Worm (Caenorhabditis elegans) whole organism, late embryonic: ENCODE results near the gene aak-1.

Source experiments
- C08G9.2 ChIP-seq: sonication (generic microtip); optimal IDR thresholded peaks from 2 replicates; lab custom pipeline; 2016; ENCODE audit warnings: mild to moderate bottlenecking, missing genetic modification characterization, moderate library complexity, missing compliant biosample characterization
- K09A11.1 ChIP-seq: sonication (generic microtip); optimal IDR thresholded peaks from 2 replicates; lab custom pipeline; 2017; ENCODE audit warnings: antibody characterized with exemption, mild to moderate bottlenecking, missing genetic modification characterization, missing compliant biosample characterization; ENCODE audit not compliant: insufficient read depth
- T23F11.4 ChIP-seq: fragments of 200-800 bp; sonication (Bioruptor generic); optimal IDR thresholded peaks from 2 replicates; lab custom pipeline; 2018; ENCODE audit warnings: mild to moderate bottlenecking, missing genetic modification characterization, missing compliant biosample characterization
- Y22D7AL.16 ChIP-seq: sonication (generic microtip); optimal IDR thresholded peaks from 2 replicates; lab custom pipeline; 2016; ENCODE audit warnings: missing genetic modification characterization, missing compliant biosample characterization
- ceh-19 ChIP-seq: fragments of 200-800 bp; sonication (Bioruptor generic); optimal IDR thresholded peaks from 2 replicates; lab custom pipeline; 2018; ENCODE audit warnings: mild to moderate bottlenecking, missing genetic modification characterization, missing compliant biosample characterization
- ceh-2 ChIP-seq: sonication (generic microtip); optimal IDR thresholded peaks from 2 replicates; lab custom pipeline; 2016; ENCODE audit warnings: missing genotype, missing genetic modification characterization, missing compliant biosample characterization
- ceh-22 ChIP-seq: sonication (generic microtip); optimal IDR thresholded peaks from 2 replicates; lab custom pipeline; 2017; ENCODE audit warnings: missing biosample characterization, missing genetic modification characterization
- ceh-24 ChIP-seq: sonication (generic microtip); optimal IDR thresholded peaks from 2 replicates; lab custom pipeline; 2016; ENCODE audit warnings: mild to moderate bottlenecking, missing genetic modification characterization, missing compliant biosample characterization
- ceh-31 ChIP-seq: sonication (generic microtip); optimal IDR thresholded peaks from 2 replicates; lab custom pipeline; 2016; ENCODE audit warnings: missing genetic modification characterization, missing compliant biosample characterization
- ceh-34 ChIP-seq: sonication (generic microtip); optimal IDR thresholded peaks from 2 replicates; lab custom pipeline; 2016; ENCODE audit warnings: mild to moderate bottlenecking, missing genetic modification characterization, missing compliant biosample characterization
- ceh-45 ChIP-seq: fragments of 200-800 bp; sonication (Bioruptor generic); IDR thresholded peaks from 2 replicates; pipeline ENCODE4 v1.3.6; 2022; ENCODE audit warnings: missing genetic modification reagents, missing genetic modification characterization, missing compliant biosample characterization
- ceh-48 ChIP-seq: sonication (generic microtip); optimal IDR thresholded peaks from 2 replicates; lab custom pipeline; 2016; ENCODE audit warnings: missing genetic modification characterization, inconsistent platforms, missing compliant biosample characterization
- ceh-9 ChIP-seq: sonication (generic microtip); optimal IDR thresholded peaks from 2 replicates; lab custom pipeline; 2016; ENCODE audit warnings: mild to moderate bottlenecking, missing genetic modification characterization, inconsistent platforms, missing compliant biosample characterization
- dmd-4 ChIP-seq: sonication (generic microtip); optimal IDR thresholded peaks from 2 replicates; lab custom pipeline; 2016; ENCODE audit warnings: borderline replicate concordance, missing genetic modification characterization, missing compliant biosample characterization
- dve-1 ChIP-seq: sonication (generic microtip); optimal IDR thresholded peaks from 2 replicates; lab custom pipeline; 2017; ENCODE audit warnings: antibody characterized with exemption, mild to moderate bottlenecking, missing genetic modification characterization, missing compliant biosample characterization
- elt-4 ChIP-seq: sonication (generic microtip); optimal IDR thresholded peaks from 2 replicates; lab custom pipeline; 2016; ENCODE audit warnings: missing genetic modification characterization, missing compliant biosample characterization
- eyg-1 ChIP-seq: sonication (generic microtip); optimal IDR thresholded peaks from 2 replicates; lab custom pipeline; 2016; ENCODE audit warnings: missing genotype, missing genetic modification characterization, missing compliant biosample characterization
- fax-1 ChIP-seq: sonication (generic microtip); optimal IDR thresholded peaks from 2 replicates; lab custom pipeline; 2016; ENCODE audit warnings: missing genotype, missing genetic modification characterization, missing compliant biosample characterization
- fkh-10 ChIP-seq: fragments of 150-350 bp; optimal IDR thresholded peaks from 2 replicates; lab custom pipeline; 2014; ENCODE audit warnings: missing biosample characterization, missing genetic modification reagents, missing genetic modification characterization
- gmeb-2 ChIP-seq: sonication (generic microtip); optimal IDR thresholded peaks from 2 replicates; lab custom pipeline; 2016; ENCODE audit warnings: missing genetic modification characterization, inconsistent platforms, missing compliant biosample characterization
- hlh-13 ChIP-seq: fragments of 200-800 bp; sonication (Bioruptor generic); optimal IDR thresholded peaks from 2 replicates; lab custom pipeline; 2018; ENCODE audit warnings: mild to moderate bottlenecking, missing genetic modification characterization, missing compliant biosample characterization
- hlh-15 ChIP-seq: sonication (generic microtip); optimal IDR thresholded peaks from 2 replicates; lab custom pipeline; 2016; ENCODE audit warnings: missing genetic modification characterization, missing compliant biosample characterization
- hlh-6 ChIP-seq: sonication (generic microtip); optimal IDR thresholded peaks from 2 replicates; lab custom pipeline; 2016; ENCODE audit warnings: missing genotype, missing genetic modification characterization, missing compliant biosample characterization
- hlh-8 ChIP-seq: sonication (generic microtip); optimal IDR thresholded peaks from 2 replicates; lab custom pipeline; 2016; ENCODE audit warnings: missing genotype, missing genetic modification characterization, missing compliant biosample characterization
- lim-6 ChIP-seq: sonication (generic microtip); optimal IDR thresholded peaks from 2 replicates; lab custom pipeline; 2016; ENCODE audit warnings: missing genetic modification characterization, missing compliant biosample characterization
- madf-2 ChIP-seq: sonication (generic microtip); optimal IDR thresholded peaks from 2 replicates; lab custom pipeline; 2017; ENCODE audit warnings: missing genetic modification characterization, missing compliant biosample characterization
- mec-3 ChIP-seq: sonication (generic microtip); optimal IDR thresholded peaks from 2 replicates; lab custom pipeline; 2016; ENCODE audit warnings: borderline replicate concordance, missing genetic modification characterization, missing compliant biosample characterization
- nfya-1 ChIP-seq: sonication (generic microtip); optimal IDR thresholded peaks from 2 replicates; lab custom pipeline; 2017; ENCODE audit warnings: missing genetic modification characterization, mild to moderate bottlenecking, missing compliant biosample characterization, antibody characterized with exemption, moderate library complexity
- nhr-11 ChIP-seq: fragments of 150-350 bp; optimal IDR thresholded peaks from 2 replicates; lab custom pipeline; 2014; ENCODE audit warnings: missing biosample characterization, missing genetic modification characterization
- npax-4 ChIP-seq: sonication (generic microtip); optimal IDR thresholded peaks from 2 replicates; lab custom pipeline; 2016; ENCODE audit warnings: missing genetic modification characterization, missing compliant biosample characterization
- odd-2 ChIP-seq: sonication (generic microtip); optimal IDR thresholded peaks from 2 replicates; lab custom pipeline; 2017; ENCODE audit warnings: antibody characterized with exemption, mild to moderate bottlenecking, missing genetic modification characterization, missing compliant biosample characterization
- pat-9 ChIP-seq: fragments of 200-800 bp; sonication (Bioruptor generic); optimal IDR thresholded peaks from 2 replicates; lab custom pipeline; 2018; ENCODE audit warnings: mild to moderate bottlenecking, missing genetic modification characterization, moderate library complexity, missing compliant biosample characterization
- pha-4 ChIP-seq: fragments of 150-350 bp; optimal IDR thresholded peaks from 2 replicates; lab custom pipeline; 2018; ENCODE audit warnings: missing biosample characterization, missing genetic modification reagents, missing genetic modification characterization
- pqm-1 ChIP-seq: sonication (generic microtip); optimal IDR thresholded peaks from 2 replicates; lab custom pipeline; 2016; ENCODE audit warnings: missing genetic modification characterization, missing compliant biosample characterization
- ref-2 ChIP-seq: sonication (generic microtip); optimal IDR thresholded peaks from 2 replicates; lab custom pipeline; 2016; ENCODE audit warnings: missing genetic modification characterization, missing compliant biosample characterization
- rnt-1 ChIP-seq: sonication (generic microtip); optimal IDR thresholded peaks from 2 replicates; lab custom pipeline; 2016; ENCODE audit warnings: missing genetic modification characterization, missing compliant biosample characterization
- sdc-2 ChIP-seq: sonication (generic microtip); optimal IDR thresholded peaks from 2 replicates; lab custom pipeline; 2016; ENCODE audit warnings: missing genotype, missing genetic modification characterization, missing compliant biosample characterization
- sox-2 ChIP-seq: fragments of 200-800 bp; sonication (Bioruptor generic); IDR thresholded peaks from 2 replicates; pipeline ENCODE4 v1.3.6; 2022; ENCODE audit warnings: missing genetic modification reagents, missing genetic modification characterization, missing compliant biosample characterization
- syd-9 ChIP-seq: sonication (generic microtip); optimal IDR thresholded peaks from 2 replicates; lab custom pipeline; 2016; ENCODE audit warnings: mild to moderate bottlenecking, missing genetic modification characterization, moderate library complexity, missing compliant biosample characterization
- tbx-7 ChIP-seq: sonication (generic microtip); optimal IDR thresholded peaks from 2 replicates; lab custom pipeline; 2016; ENCODE audit warnings: missing genotype, missing genetic modification characterization, missing compliant biosample characterization
- unc-3 ChIP-seq, 2 experiments: fragments of 200-800 bp in 1 of 2; sonication (Bioruptor generic) in 1 of 2; sonication (generic microtip) in 1 of 2; conservative IDR thresholded peaks in 1 of 2; optimal IDR thresholded peaks in 1 of 2; 2 replicates each; pipeline versions ENCODE4 v1.3.6 to Lab custom; 2016 to 2022; ENCODE audit warnings: missing compliant biosample characterization in 2 of 2, missing genetic modification characterization in 2 of 2, missing genetic modification reagents in 1 of 2
- unc-42 ChIP-seq: sonication (generic microtip); optimal IDR thresholded peaks from 2 replicates; lab custom pipeline; 2016; ENCODE audit warnings: missing genotype, missing genetic modification characterization, missing compliant biosample characterization
- unc-55 ChIP-seq: sonication (generic microtip); optimal IDR thresholded peaks from 2 replicates; lab custom pipeline; 2017; ENCODE audit warnings: missing biosample characterization, missing genetic modification reagents, missing genetic modification characterization
- unc-86 ChIP-seq: sonication (generic microtip); optimal IDR thresholded peaks from 2 replicates; lab custom pipeline; 2016; ENCODE audit warnings: missing genetic modification characterization, missing compliant biosample characterization

aak-1 gene

DNA sequence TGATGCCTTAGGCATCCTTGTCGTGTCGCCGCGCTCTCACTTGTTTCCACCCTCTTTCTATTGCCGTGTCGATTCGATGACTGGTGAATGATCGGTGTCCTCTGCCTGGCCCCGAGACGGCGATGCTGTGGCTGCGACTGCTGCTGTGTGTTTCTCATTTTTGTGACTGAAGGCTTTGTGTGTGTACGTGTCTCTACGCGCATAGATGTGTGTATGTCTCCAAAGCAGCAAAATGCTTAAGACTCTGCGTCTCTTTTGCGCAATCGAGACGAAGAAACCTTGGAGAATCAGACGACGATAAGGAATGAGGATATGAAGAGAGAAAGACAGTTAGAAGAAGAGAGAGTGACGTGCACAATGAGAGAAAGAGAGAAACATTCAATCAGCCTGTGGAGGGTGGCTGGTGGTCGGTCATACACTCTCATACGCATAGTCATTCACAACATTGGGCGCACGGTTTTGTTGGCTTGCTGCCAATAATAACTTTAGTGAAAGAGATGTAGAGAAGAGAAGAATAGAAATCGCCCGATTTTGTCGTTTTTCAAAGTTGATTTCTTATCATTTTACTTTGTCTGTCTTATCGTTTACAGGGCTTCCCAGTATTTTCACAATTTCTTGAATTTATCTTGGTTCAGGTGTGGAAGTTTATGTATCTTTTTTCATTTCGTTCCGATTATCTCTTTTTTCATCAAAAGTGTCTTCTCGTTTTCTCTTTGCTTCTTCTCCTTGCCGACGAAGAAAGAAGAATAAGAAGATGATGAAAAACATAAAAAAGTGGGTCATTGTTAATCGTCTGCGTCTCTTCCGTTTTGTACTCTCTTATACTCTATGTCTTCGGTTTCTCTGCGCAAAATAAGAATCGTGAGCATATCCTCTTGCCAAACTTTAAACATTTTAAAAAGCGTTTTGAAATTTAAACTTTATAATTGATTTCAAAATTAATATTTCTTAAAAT, 41.3 kb upstream of the aak-1 start (continued):
- TF ChIP-seq eyg-1 = peak; percentile 32
- no peak for TF ChIP-seq odd-2 (tag; lab: Kevin White, UChicago)
- peak; percentile 58 for TF ChIP-seq C08G9.2 (tag; lab: Kevin White, UChicago)
- no peak for TF ChIP-seq elt-4 (tag; lab: Kevin White, UChicago)
- TF ChIP-seq ceh-34 (tag; lab: Kevin White, UChicago) = peak; percentile 92
- TF ChIP-seq unc-42 (tag; lab: Kevin White, UChicago) = peak; percentile 84
- TF ChIP-seq ceh-48 (tag; lab: Kevin White, UChicago) = no peak
- TF ChIP-seq ceh-9 (tag; lab: Kevin White, UChicago) = no peak
- peak; percentile 26 for TF ChIP-seq fax-1
- TF ChIP-seq unc-55 (GFP tag; lab: Kevin White, UChicago) = peak; percentile 99
- peak; percentile 32 for TF ChIP-seq ceh-22 (tag; lab: Kevin White, UChicago)
- TF ChIP-seq syd-9 (tag; lab: Kevin White, UChicago) = peak; percentile 89
- peak; percentile 16 for TF ChIP-seq tbx-7 (tag; lab: Kevin White, UChicago)
- TF ChIP-seq nhr-11 (tag; lab: Kevin White, UChicago) = no peak
- TF ChIP-seq gmeb-2 (tag; lab: Kevin White, UChicago) = no peak
- peak; percentile 78 for TF ChIP-seq hlh-8 (tag; lab: Kevin White, UChicago)
- peak; percentile 98 for TF ChIP-seq nfya-1 (tag; lab: Kevin White, UChicago)
- TF ChIP-seq sdc-2 (tag; lab: Kevin White, UChicago) = peak; percentile 67
- TF ChIP-seq ceh-45 = no peak
- TF ChIP-seq hlh-13 = no peak
- no peak for TF ChIP-seq ceh-19 (GFP tag; lab: Kevin White, UChicago)
- TF ChIP-seq pat-9 (tag; lab: Kevin White, UChicago) = no peak
- TF ChIP-seq T23F11.4 = no peak
- peak; percentile 66 for TF ChIP-seq ceh-2
- TF ChIP-seq ref-2 (tag; lab: Kevin White, UChicago) = peak; percentile 93
- TF ChIP-seq hlh-15 (tag; lab: Kevin White, UChicago) = no peak
- TF ChIP-seq lim-6 (tag; lab: Kevin White, UChicago) = peak; percentile 68
- peak; percentile 97 for TF ChIP-seq ceh-31 (tag; lab: Kevin White, UChicago)
- peak; percentile 95 for TF ChIP-seq rnt-1 (tag; lab: Kevin White, UChicago)
- no peak for TF ChIP-seq Y22D7AL.16 (tag; lab: Kevin White, UChicago)
- peak; percentile 64 for TF ChIP-seq hlh-6 (tag; lab: Kevin White, UChicago)
- no peak for TF ChIP-seq unc-3 (GFP tag; conservative IDR thresholded peaks at IDR 0.05; lab: Robert Waterston, UW)
- no peak for TF ChIP-seq unc-3 (tag; optimal IDR thresholded peaks at IDR 0.05; lab: Kevin White, UChicago)
- peak; percentile 98 for TF ChIP-seq dve-1
- peak; percentile 81 for TF ChIP-seq K09A11.1 (tag; lab: Kevin White, UChicago)
- TF ChIP-seq mec-3 (tag; lab: Kevin White, UChicago) = no peak
- TF ChIP-seq ceh-24 (tag; lab: Kevin White, UChicago) = no peak
- peak; percentile 29 for TF ChIP-seq unc-86
- no peak for TF ChIP-seq npax-4 (tag; lab: Kevin White, UChicago)
- no peak for TF ChIP-seq pha-4
- TF ChIP-seq madf-2 (tag; lab: Kevin White, UChicago) = no peak
- peak; percentile 20 for TF ChIP-seq fkh-10 (GFP tag; lab: Kevin White, UChicago)
- 0 out of 2 replicates have a peak, but pooled peaks have one; percentile 3 for TF ChIP-seq sox-2 (GFP tag; lab: Robert Waterston, UW)
- peak; percentile 71 for TF ChIP-seq pqm-1 (tag; lab: Kevin White, UChicago)
- TF ChIP-seq dmd-4 (tag; lab: Kevin White, UChicago) = peak; percentile 64
